Worm (Caenorhabditis elegans) whole organism, young adult: ENCODE data around the gene spp-16.

ENCODE experiments used
- B0336.3 ChIP-seq: fragments of 200-800 bp; sonication (Bioruptor generic); IDR thresholded peaks from 2 replicates; pipeline ENCODE4 v1.3.6; 2022; ENCODE audit warnings: missing genetic modification characterization, missing compliant biosample characterization
- F37B4.10 ChIP-seq: fragments of 200-800 bp; sonication (Bioruptor generic); IDR thresholded peaks from 2 replicates; pipeline ENCODE4 v1.3.6; 2022; ENCODE audit warnings: missing genetic modification characterization, missing compliant biosample characterization
- F39B2.1 ChIP-seq: fragments of 200-800 bp; sonication (Bioruptor generic); IDR thresholded peaks from 2 replicates; pipeline ENCODE4 v1.3.6; 2022; ENCODE audit warnings: missing genetic modification reagents, missing genetic modification characterization, missing compliant biosample characterization
- F49E8.2 ChIP-seq: sonication (generic microtip); optimal IDR thresholded peaks from 3 replicates; lab custom pipeline; 2017; ENCODE audit warnings: missing genetic modification characterization, mild to moderate bottlenecking, missing compliant biosample characterization, antibody characterized with exemption, moderate library complexity; ENCODE audit not compliant: insufficient read depth
- T26A5.8 ChIP-seq: sonication (generic microtip); optimal IDR thresholded peaks from 2 replicates; lab custom pipeline; 2016; ENCODE audit warnings: missing genetic modification characterization, missing compliant biosample characterization
- Y67H2A.10 ChIP-seq: fragments of 200-800 bp; sonication (Bioruptor generic); conservative IDR thresholded peaks from 2 replicates; pipeline ENCODE4 v1.3.6; 2022; ENCODE audit warnings: missing genetic modification reagents, missing genetic modification characterization, missing compliant biosample characterization
- Y79H2A.3 ChIP-seq: fragments of 200-800 bp; sonication (Bioruptor generic); conservative IDR thresholded peaks from 2 replicates; pipeline ENCODE4 v1.3.6; 2022; ENCODE audit warnings: missing genetic modification reagents, missing genetic modification characterization, missing compliant biosample characterization
- ZK185.1 ChIP-seq: sonication (generic microtip); optimal IDR thresholded peaks from 2 replicates; lab custom pipeline; 2016; ENCODE audit warnings: mild to moderate bottlenecking, missing genetic modification characterization, missing compliant biosample characterization; ENCODE audit not compliant: poor library complexity, severe bottlenecking
- ama-1 ChIP-seq, 3 experiments: fragments of 150-350 bp in 1 of 3; sonication (generic microtip) in 2 of 3; optimal IDR thresholded peaks; 2 replicates each; lab custom pipeline; 2014 to 2018; ENCODE audit warnings: missing biosample characterization in 2 of 3, missing genetic modification characterization in 2 of 3, missing genetic modification reagents in 2 of 3
- aptf-3 ChIP-seq: fragments of 200-800 bp; sonication (Bioruptor generic); IDR thresholded peaks from 2 replicates; pipeline ENCODE4 v1.3.6; 2022; ENCODE audit warnings: missing genetic modification characterization, missing compliant biosample characterization
- atf-7 ChIP-seq: sonication (generic microtip); optimal IDR thresholded peaks from 2 replicates; lab custom pipeline; 2017; ENCODE audit warnings: mild to moderate bottlenecking, missing genetic modification characterization, missing compliant biosample characterization
- attf-3 ChIP-seq: fragments of 200-800 bp; sonication (Bioruptor generic); conservative IDR thresholded peaks from 2 replicates; pipeline ENCODE4 v1.3.6; 2022; ENCODE audit warnings: missing genetic modification reagents, missing genetic modification characterization, missing compliant biosample characterization
- bed-1 ChIP-seq: fragments of 200-800 bp; sonication (Bioruptor generic); IDR thresholded peaks from 2 replicates; pipeline ENCODE4 v1.3.6; 2022; ENCODE audit warnings: missing genetic modification reagents, missing genetic modification characterization, missing compliant biosample characterization
- cebp-1 ChIP-seq, 2 experiments: fragments of 200-800 bp in 1 of 2; sonication (Bioruptor generic) in 1 of 2; sonication (generic microtip) in 1 of 2; IDR thresholded peaks in 1 of 2; optimal IDR thresholded peaks in 1 of 2; 2 replicates each; pipeline versions ENCODE4 v1.3.6 to Lab custom; 2017 to 2022; ENCODE audit warnings: missing compliant biosample characterization in 2 of 2, missing genetic modification characterization in 2 of 2, mild to moderate bottlenecking in 1 of 2, missing genetic modification reagents in 1 of 2, moderate library complexity in 1 of 2
- efl-1 ChIP-seq: fragments of 150-350 bp; optimal IDR thresholded peaks from 2 replicates; lab custom pipeline; 2014; ENCODE audit warnings: missing biosample characterization, missing genetic modification reagents, missing genetic modification characterization
- egl-18 ChIP-seq: fragments of 200-800 bp; sonication (Bioruptor generic); IDR thresholded peaks from 2 replicates; pipeline ENCODE4 v1.3.6; 2022; ENCODE audit warnings: missing genetic modification reagents, missing genetic modification characterization, missing compliant biosample characterization
- fkh-3 ChIP-seq: sonication (generic microtip); optimal IDR thresholded peaks from 2 replicates; lab custom pipeline; 2016; ENCODE audit warnings: mild to moderate bottlenecking, missing genetic modification characterization, missing compliant biosample characterization
- gei-17 ChIP-seq: fragments of 200-800 bp; sonication (Bioruptor generic); optimal IDR thresholded peaks from 2 replicates; lab custom pipeline; 2018; ENCODE audit warnings: mild to moderate bottlenecking, missing genetic modification characterization, missing compliant biosample characterization
- hmg-1.2 ChIP-seq: fragments of 200-800 bp; sonication (Bioruptor generic); IDR thresholded peaks from 2 replicates; pipeline ENCODE4 v1.3.6; 2022; ENCODE audit warnings: missing genetic modification reagents, missing genetic modification characterization, missing compliant biosample characterization
- hsf-1 ChIP-seq: fragments of 200-800 bp; sonication (Bioruptor generic); IDR thresholded peaks from 2 replicates; pipeline ENCODE4 v1.3.6; 2022; ENCODE audit warnings: missing genetic modification reagents, missing genetic modification characterization, missing compliant biosample characterization
- lin-35 ChIP-seq, 3 experiments: fragments of 150-350 bp in 2 of 3; sonication (generic microtip) in 1 of 3; optimal IDR thresholded peaks; 2 replicates each; lab custom pipeline; 2014 to 2018; ENCODE audit warnings: missing biosample characterization in 3 of 3, missing genetic modification characterization in 3 of 3, missing genetic modification reagents in 3 of 3
- lin-40 ChIP-seq: sonication (generic microtip); optimal IDR thresholded peaks from 2 replicates; lab custom pipeline; 2016; ENCODE audit warnings: missing genetic modification characterization, mild to moderate bottlenecking, missing compliant biosample characterization, missing genotype, missing genetic modification reagents
- lin-54 ChIP-seq: fragments of 200-800 bp; sonication (Bioruptor generic); optimal IDR thresholded peaks from 2 replicates; lab custom pipeline; 2018; ENCODE audit warnings: mild to moderate bottlenecking, missing genetic modification characterization, missing compliant biosample characterization
- lsl-1 ChIP-seq: fragments of 200-800 bp; sonication (Bioruptor generic); optimal IDR thresholded peaks from 2 replicates; lab custom pipeline; 2018; ENCODE audit warnings: mild to moderate bottlenecking, missing genetic modification characterization, moderate library complexity, missing compliant biosample characterization
- madf-10 ChIP-seq: sonication (generic microtip); optimal IDR thresholded peaks from 2 replicates; lab custom pipeline; 2016; ENCODE audit warnings: mild to moderate bottlenecking, missing genetic modification characterization, missing compliant biosample characterization
- mcd-1 ChIP-seq: fragments of 200-800 bp; sonication (Bioruptor generic); IDR thresholded peaks from 2 replicates; pipeline ENCODE4 v1.3.6; 2022; ENCODE audit warnings: missing genetic modification reagents, missing genetic modification characterization, missing compliant biosample characterization
- mes-4 ChIP-seq: sonication (generic microtip); optimal IDR thresholded peaks from 2 replicates; lab custom pipeline; 2016; ENCODE audit warnings: missing genotype, missing genetic modification characterization, missing compliant biosample characterization
- nfyb-1 ChIP-seq: fragments of 200-800 bp; sonication (Bioruptor generic); IDR thresholded peaks from 2 replicates; pipeline ENCODE4 v1.3.6; 2022; ENCODE audit warnings: missing genetic modification reagents, missing genetic modification characterization, missing compliant biosample characterization
- nhr-80 ChIP-seq: sonication (generic microtip); optimal IDR thresholded peaks from 2 replicates; lab custom pipeline; 2016; ENCODE audit warnings: missing genetic modification characterization, missing compliant biosample characterization
- pha-4 ChIP-seq: fragments of 150-350 bp; sonication (generic microtip); optimal IDR thresholded peaks from 2 replicates; lab custom pipeline; 2014; ENCODE audit warnings: missing biosample characterization, missing genetic modification reagents, missing genetic modification characterization
- sdz-38 ChIP-seq: sonication (generic microtip); optimal IDR thresholded peaks from 2 replicates; lab custom pipeline; 2016; ENCODE audit warnings: missing genotype, missing genetic modification characterization, missing compliant biosample characterization
- snpc-1.3 ChIP-seq: sonication (generic microtip); optimal IDR thresholded peaks from 2 replicates; lab custom pipeline; 2017; ENCODE audit warnings: missing genetic modification characterization, mild to moderate bottlenecking, missing compliant biosample characterization, antibody characterized with exemption, moderate library complexity, missing genotype, missing genetic modification reagents; ENCODE audit not compliant: insufficient read depth
- snpc-4 ChIP-seq, 5 experiments: fragments of 150-350 bp in 1 of 5; sonication (generic microtip) in 4 of 5; optimal IDR thresholded peaks; 2 replicates each; lab custom pipeline; 2014 to 2018; ENCODE audit warnings: missing genetic modification characterization in 5 of 5, missing biosample characterization in 3 of 5, antibody characterized with exemption in 2 of 5, mild to moderate bottlenecking in 2 of 5, missing compliant biosample characterization in 2 of 5, missing genotype in 2 of 5, moderate library complexity in 2 of 5, missing genetic modification reagents in 1 of 5
- zfh-2 ChIP-seq: fragments of 200-800 bp; sonication (Bioruptor generic); conservative IDR thresholded peaks from 2 replicates; pipeline ENCODE4 v1.3.6; 2022; ENCODE audit warnings: missing genetic modification reagents, missing genetic modification characterization, missing compliant biosample characterization
- ztf-25 ChIP-seq: fragments of 200-800 bp; sonication (Bioruptor generic); IDR thresholded peaks from 2 replicates; pipeline ENCODE4 v1.3.6; 2022; ENCODE audit warnings: missing genetic modification reagents, missing genetic modification characterization, missing compliant biosample characterization
- ztf-26 ChIP-seq: sonication (generic microtip); optimal IDR thresholded peaks from 2 replicates; lab custom pipeline; 2017; ENCODE audit warnings: missing genetic modification characterization, missing compliant biosample characterization

spp-16 gene

DNA sequence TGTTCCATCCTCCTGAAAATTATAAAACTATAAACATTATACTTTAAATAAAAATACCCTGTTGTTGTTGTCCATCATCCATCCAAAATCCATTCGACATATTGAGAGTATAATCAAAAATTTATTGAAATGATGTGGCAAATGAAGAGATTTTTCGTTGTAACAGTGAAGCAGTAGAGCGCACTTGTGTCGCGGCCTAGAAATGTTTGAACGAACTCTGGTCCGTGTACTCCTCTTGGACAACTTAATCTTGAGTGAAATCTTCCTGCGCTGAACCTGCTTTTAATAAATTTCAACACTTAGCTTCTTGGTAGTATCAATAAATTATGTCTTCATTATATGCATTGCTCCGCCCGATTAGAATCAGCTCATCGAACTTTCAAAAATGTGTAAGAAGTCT is 6.5 kb downstream of the spp-16 start, which contains the start of the genes F32D8.14 and F32D8.5 (continued):
- TF ChIP-seq F39B2.1 (GFP tag; lab: Robert Waterston, UW) = no peak
- no peak for TF ChIP-seq hsf-1 (GFP tag; lab: Robert Waterston, UW)
- TF ChIP-seq gei-17 (GFP tag; lab: Kevin White, UChicago) = no peak
- TF ChIP-seq efl-1 (GFP tag; lab: Kevin White, UChicago) = peak; percentile 43
- TF ChIP-seq ama-1 (optimal IDR thresholded peaks at IDR 0.05; lab: Kevin White, UChicago) = no peak
- no peak for TF ChIP-seq ama-1 (GFP tag; optimal IDR thresholded peaks at IDR 0.05; lab: Kevin White, UChicago)
- no peak for TF ChIP-seq snpc-4 (GFP tag; optimal IDR thresholded peaks at IDR 0.05; lab: Kevin White, UChicago)
- TF ChIP-seq snpc-4 (tag; optimal IDR thresholded peaks at IDR 0.05; lab: Kevin White, UChicago) = peak in 2 of 4 experiments; percentile 55 to 68
- TF ChIP-seq nfyb-1 = 0 out of 2 replicates have a peak, but pooled peaks have one; percentile 36
- peak; percentile 69 for TF ChIP-seq lin-54 (GFP tag; lab: Kevin White, UChicago)
- TF ChIP-seq T26A5.8 (tag; lab: Kevin White, UChicago) = no peak
- TF ChIP-seq lsl-1 (GFP tag; lab: Kevin White, UChicago) = peak; percentile 30
- no peak for TF ChIP-seq F49E8.2 (tag; lab: Kevin White, UChicago)
- TF ChIP-seq mes-4 (tag; lab: Kevin White, UChicago) = no peak
- TF ChIP-seq aptf-3 (GFP tag; lab: Robert Waterston, UW) = no peak
- peak; percentile 32 for TF ChIP-seq nhr-80 (tag; lab: Kevin White, UChicago)
- 0 out of 2 replicates have a peak, but pooled peaks have one; percentile 17 for TF ChIP-seq ztf-25 (GFP tag; lab: Robert Waterston, UW)
- TF ChIP-seq mcd-1 (GFP tag; lab: Robert Waterston, UW) = peak; percentile 92
- no peak for TF ChIP-seq F37B4.10

- TF ChIP-seq pha-4 (no peak), madf-10 (tag; lab: Kevin White, UChicago) (no peak), attf-3 (GFP tag; lab: Robert Waterston, UW) (no peak), zfh-2 (GFP tag; lab: Robert Waterston, UW) (no peak)
Observed at ce11 chrV:10893510-10894128, 7.5 kb downstream of the spp-16 start, which contains the start of gene F32D8.4. Gene F32D8.4, minus strand, starts transcription at chrV:10893560.

DNA sequence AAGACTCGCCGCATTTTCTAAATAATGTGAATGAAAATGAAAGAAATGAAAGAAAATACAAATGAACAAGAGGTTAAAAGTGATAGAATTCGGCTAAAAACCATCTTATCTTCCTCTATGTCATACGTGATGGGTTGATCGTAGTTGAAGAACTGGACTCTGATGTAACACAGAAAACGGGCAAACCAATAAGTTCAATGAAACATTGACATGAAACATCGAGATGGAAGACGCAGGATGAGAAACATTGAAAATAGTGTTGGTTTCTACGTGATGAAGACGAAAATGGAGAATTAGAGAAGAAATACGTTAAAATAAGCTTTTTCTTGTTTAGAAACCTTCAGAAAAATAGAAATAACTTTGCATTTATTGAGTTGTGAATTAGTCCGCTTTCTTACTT is 10.1 kb downstream of the spp-16 start, which contains the start of gene F32D8.12:
Gene F32D8.12 (minus strand): TSS at position 48 of the 400 bp plus-strand sequence.
- TF ChIP-seq egl-18 (GFP tag; lab: Robert Waterston, UW) = no peak
- no peak for TF ChIP-seq bed-1
- no peak for TF ChIP-seq sdz-38 (tag; lab: Kevin White, UChicago)
- TF ChIP-seq ZK185.1 (tag; lab: Kevin White, UChicago) = peak; percentile 9
- no peak for TF ChIP-seq atf-7
- TF ChIP-seq lin-40 (tag; lab: Kevin White, UChicago) = peak; percentile 10
- no peak for TF ChIP-seq snpc-1.3 (tag; lab: Kevin White, UChicago)
- TF ChIP-seq lin-35 (GFP tag; optimal IDR thresholded peaks at IDR 0.05; lab: Kevin White, UChicago) = peak in 1 of 3 experiments; percentile 36
- no peak for TF ChIP-seq fkh-3
- peak; percentile 96 for TF ChIP-seq hmg-1.2 (GFP tag; lab: Robert Waterston, UW)
- TF ChIP-seq nhr-80 (tag; lab: Kevin White, UChicago) = peak; percentile 22
- TF ChIP-seq Y79H2A.3 = no peak
- no peak for TF ChIP-seq efl-1 (GFP tag; lab: Kevin White, UChicago)
- TF ChIP-seq ztf-25 (GFP tag; lab: Robert Waterston, UW) = no peak
- TF ChIP-seq B0336.3 (GFP tag; lab: Robert Waterston, UW) = 0 out of 2 replicates have a peak, but pooled peaks have one; percentile 30
- TF ChIP-seq ztf-26 = peak; percentile 10
- no peak for TF ChIP-seq Y67H2A.10
- no peak for TF ChIP-seq cebp-1 (GFP tag; IDR thresholded peaks at IDR 0.05; lab: Robert Waterston, UW)
- peak; percentile 38 for TF ChIP-seq cebp-1 (tag; optimal IDR thresholded peaks at IDR 0.05; lab: Kevin White, UChicago)
